Worm (Caenorhabditis elegans) whole organism, young adult: Measurements from ENCODE around the gene F47E1.20.

Source experiments
- B0261.1 ChIP-seq: sonication (generic microtip); optimal IDR thresholded peaks from 2 replicates; lab custom pipeline; 2016; ENCODE audit warnings: mild to moderate bottlenecking, missing genetic modification characterization, moderate library complexity, missing compliant biosample characterization
- C17E4.6 ChIP-seq: fragments of 200-800 bp; sonication (Bioruptor generic); IDR thresholded peaks from 2 replicates; pipeline ENCODE4 v1.3.6; 2022; ENCODE audit warnings: missing genetic modification reagents, missing genetic modification characterization, missing compliant biosample characterization
- D2030.7 ChIP-seq: fragments of 200-800 bp; sonication (Bioruptor generic); IDR thresholded peaks from 2 replicates; pipeline ENCODE4 v1.3.6; 2022; ENCODE audit warnings: missing genetic modification reagents, missing genetic modification characterization, missing compliant biosample characterization
- F39B2.1 ChIP-seq: fragments of 200-800 bp; sonication (Bioruptor generic); IDR thresholded peaks from 2 replicates; pipeline ENCODE4 v1.3.6; 2022; ENCODE audit warnings: missing genetic modification reagents, missing genetic modification characterization, missing compliant biosample characterization
- F49E8.2 ChIP-seq: sonication (generic microtip); optimal IDR thresholded peaks from 3 replicates; lab custom pipeline; 2017; ENCODE audit warnings: missing genetic modification characterization, mild to moderate bottlenecking, missing compliant biosample characterization, antibody characterized with exemption, moderate library complexity; ENCODE audit not compliant: insufficient read depth
- F55B11.4 ChIP-seq: sonication (generic microtip); optimal IDR thresholded peaks from 2 replicates; lab custom pipeline; 2016; ENCODE audit warnings: missing compliant biosample characterization, missing genetic modification characterization, borderline replicate concordance; ENCODE audit not compliant: insufficient read depth
- F57C9.4 ChIP-seq: sonication (generic microtip); optimal IDR thresholded peaks from 2 replicates; lab custom pipeline; 2017; ENCODE audit warnings: mild to moderate bottlenecking, missing genetic modification characterization, missing compliant biosample characterization
- ZK185.1 ChIP-seq: sonication (generic microtip); optimal IDR thresholded peaks from 2 replicates; lab custom pipeline; 2016; ENCODE audit warnings: mild to moderate bottlenecking, missing genetic modification characterization, missing compliant biosample characterization; ENCODE audit not compliant: poor library complexity, severe bottlenecking
- ama-1 ChIP-seq, 3 experiments: fragments of 150-350 bp in 1 of 3; sonication (generic microtip) in 2 of 3; optimal IDR thresholded peaks; 2 replicates each; lab custom pipeline; 2014 to 2018; ENCODE audit warnings: missing biosample characterization in 2 of 3, missing genetic modification characterization in 2 of 3, missing genetic modification reagents in 2 of 3
- aptf-2 ChIP-seq: fragments of 200-800 bp; sonication (Bioruptor generic); conservative IDR thresholded peaks from 2 replicates; pipeline ENCODE4 v1.3.6; 2022; ENCODE audit warnings: missing genetic modification reagents, missing genetic modification characterization, missing compliant biosample characterization
- attf-5 ChIP-seq: fragments of 200-800 bp; sonication (Bioruptor generic); optimal IDR thresholded peaks from 2 replicates; lab custom pipeline; 2018; ENCODE audit warnings: mild to moderate bottlenecking, missing genetic modification characterization, missing compliant biosample characterization
- attf-6 ChIP-seq: fragments of 200-800 bp; sonication (Bioruptor generic); IDR thresholded peaks from 2 replicates; pipeline ENCODE4 v1.3.6; 2022; ENCODE audit warnings: missing genetic modification reagents, missing genetic modification characterization, missing compliant biosample characterization
- ccch-3 ChIP-seq: fragments of 200-800 bp; sonication (Bioruptor generic); optimal IDR thresholded peaks from 2 replicates; lab custom pipeline; 2018; ENCODE audit warnings: mild to moderate bottlenecking, missing genetic modification characterization, missing compliant biosample characterization
- ceh-100 ChIP-seq: fragments of 200-800 bp; sonication (Bioruptor generic); IDR thresholded peaks from 2 replicates; pipeline ENCODE4 v1.3.6; 2022; ENCODE audit warnings: missing genetic modification reagents, missing genetic modification characterization, missing compliant biosample characterization
- ceh-27 ChIP-seq: fragments of 200-800 bp; sonication (Bioruptor generic); optimal IDR thresholded peaks from 2 replicates; lab custom pipeline; 2018; ENCODE audit warnings: mild to moderate bottlenecking, missing genetic modification characterization, moderate library complexity, missing compliant biosample characterization
- ceh-40 ChIP-seq: fragments of 200-800 bp; sonication (Bioruptor generic); IDR thresholded peaks from 2 replicates; pipeline ENCODE4 v1.3.6; 2022; ENCODE audit warnings: missing genetic modification characterization, missing compliant biosample characterization
- ceh-79 ChIP-seq: sonication (generic microtip); optimal IDR thresholded peaks from 2 replicates; lab custom pipeline; 2017; ENCODE audit warnings: mild to moderate bottlenecking, missing genetic modification characterization, missing compliant biosample characterization
- die-1 ChIP-seq: sonication (generic microtip); optimal IDR thresholded peaks from 2 replicates; lab custom pipeline; 2016; ENCODE audit warnings: missing genotype, mild to moderate bottlenecking, missing genetic modification characterization, missing compliant biosample characterization
- dpl-1 ChIP-seq: fragments of 150-350 bp; optimal IDR thresholded peaks from 2 replicates; lab custom pipeline; 2014; ENCODE audit warnings: missing biosample characterization, missing genetic modification reagents, missing genetic modification characterization
- him-1 ChIP-seq: sonication (generic microtip); optimal IDR thresholded peaks from 2 replicates; lab custom pipeline; 2016; ENCODE audit warnings: missing genotype, missing genetic modification reagents, missing genetic modification characterization, missing compliant biosample characterization
- hlh-26 ChIP-seq: fragments of 200-800 bp; sonication (Bioruptor generic); conservative IDR thresholded peaks from 2 replicates; pipeline ENCODE4 v1.3.6; 2022; ENCODE audit warnings: missing genetic modification reagents, missing genetic modification characterization, missing compliant biosample characterization
- hsf-1 ChIP-seq: fragments of 200-800 bp; sonication (Bioruptor generic); IDR thresholded peaks from 2 replicates; pipeline ENCODE4 v1.3.6; 2022; ENCODE audit warnings: missing genetic modification reagents, missing genetic modification characterization, missing compliant biosample characterization
- let-526 ChIP-seq: fragments of 200-800 bp; sonication (Bioruptor generic); IDR thresholded peaks from 2 replicates; pipeline ENCODE4 v1.3.6; 2022; ENCODE audit warnings: missing genetic modification reagents, missing genetic modification characterization, missing compliant biosample characterization
- lin-40 ChIP-seq: sonication (generic microtip); optimal IDR thresholded peaks from 2 replicates; lab custom pipeline; 2016; ENCODE audit warnings: missing genetic modification characterization, mild to moderate bottlenecking, missing compliant biosample characterization, missing genotype, missing genetic modification reagents
- lir-1 ChIP-seq: fragments of 200-800 bp; sonication (Bioruptor generic); conservative IDR thresholded peaks from 2 replicates; pipeline ENCODE4 v1.3.6; 2022; ENCODE audit warnings: missing genetic modification reagents, missing genetic modification characterization, missing compliant biosample characterization
- mes-4 ChIP-seq: sonication (generic microtip); optimal IDR thresholded peaks from 2 replicates; lab custom pipeline; 2016; ENCODE audit warnings: missing genotype, missing genetic modification characterization, missing compliant biosample characterization
- mxl-1 ChIP-seq: sonication (generic microtip); optimal IDR thresholded peaks from 2 replicates; lab custom pipeline; 2016; ENCODE audit warnings: missing genetic modification characterization, missing compliant biosample characterization
- nhr-27 ChIP-seq: fragments of 200-800 bp; sonication (Bioruptor generic); optimal IDR thresholded peaks from 2 replicates; lab custom pipeline; 2018; ENCODE audit warnings: mild to moderate bottlenecking, missing genetic modification characterization, moderate library complexity, missing compliant biosample characterization
- nhr-90 ChIP-seq: sonication (generic microtip); optimal IDR thresholded peaks from 2 replicates; lab custom pipeline; 2016; ENCODE audit warnings: missing genotype, mild to moderate bottlenecking, missing genetic modification characterization, missing compliant biosample characterization
- rpc-1 ChIP-seq, 2 experiments: fragments of 150-350 bp in 1 of 2; sonication (generic microtip) in 1 of 2; optimal IDR thresholded peaks; 2 replicates each; lab custom pipeline; 2014 to 2018; ENCODE audit warnings: missing biosample characterization in 1 of 2, missing genetic modification characterization in 1 of 2, missing genetic modification reagents in 1 of 2, missing genotype in 1 of 2
- sdz-38 ChIP-seq: sonication (generic microtip); optimal IDR thresholded peaks from 2 replicates; lab custom pipeline; 2016; ENCODE audit warnings: missing genotype, missing genetic modification characterization, missing compliant biosample characterization
- sea-2 ChIP-seq: fragments of 200-800 bp; sonication (Bioruptor generic); IDR thresholded peaks from 2 replicates; pipeline ENCODE4 v1.3.6; 2022; ENCODE audit warnings: missing genetic modification characterization, missing compliant biosample characterization
- snpc-1.3 ChIP-seq: sonication (generic microtip); optimal IDR thresholded peaks from 2 replicates; lab custom pipeline; 2017; ENCODE audit warnings: missing genetic modification characterization, mild to moderate bottlenecking, missing compliant biosample characterization, antibody characterized with exemption, moderate library complexity, missing genotype, missing genetic modification reagents; ENCODE audit not compliant: insufficient read depth
- sptf-2 ChIP-seq: fragments of 200-800 bp; sonication (Bioruptor generic); optimal IDR thresholded peaks from 2 replicates; lab custom pipeline; 2018; ENCODE audit warnings: mild to moderate bottlenecking, missing genetic modification characterization, missing compliant biosample characterization
- tbp1 ChIP-seq: fragments of 200-800 bp; sonication (Bioruptor generic); optimal IDR thresholded peaks from 2 replicates; lab custom pipeline; 2018; ENCODE audit warnings: mild to moderate bottlenecking, missing genetic modification characterization, missing compliant biosample characterization
- tlf-1 ChIP-seq: fragments of 200-800 bp; sonication (Bioruptor generic); optimal IDR thresholded peaks from 2 replicates; lab custom pipeline; 2018; ENCODE audit warnings: mild to moderate bottlenecking, missing genetic modification characterization, missing compliant biosample characterization
- unc-62 ChIP-seq: fragments of 150-350 bp; optimal IDR thresholded peaks from 2 replicates; lab custom pipeline; 2014; ENCODE audit warnings: missing biosample characterization, missing genetic modification reagents, missing genetic modification characterization
- ztf-18 ChIP-seq: sonication (generic microtip); optimal IDR thresholded peaks from 2 replicates; lab custom pipeline; 2016; ENCODE audit warnings: missing genotype, mild to moderate bottlenecking, missing genetic modification characterization, missing compliant biosample characterization
- ztf-26 ChIP-seq: sonication (generic microtip); optimal IDR thresholded peaks from 2 replicates; lab custom pipeline; 2017; ENCODE audit warnings: missing genetic modification characterization, missing compliant biosample characterization
- ztf-28 ChIP-seq: fragments of 200-800 bp; sonication (Bioruptor generic); IDR thresholded peaks from 2 replicates; pipeline ENCODE4 v1.3.6; 2022; ENCODE audit warnings: missing genetic modification reagents, missing genetic modification characterization, missing compliant biosample characterization

The F47E1.20 gene

DNA sequence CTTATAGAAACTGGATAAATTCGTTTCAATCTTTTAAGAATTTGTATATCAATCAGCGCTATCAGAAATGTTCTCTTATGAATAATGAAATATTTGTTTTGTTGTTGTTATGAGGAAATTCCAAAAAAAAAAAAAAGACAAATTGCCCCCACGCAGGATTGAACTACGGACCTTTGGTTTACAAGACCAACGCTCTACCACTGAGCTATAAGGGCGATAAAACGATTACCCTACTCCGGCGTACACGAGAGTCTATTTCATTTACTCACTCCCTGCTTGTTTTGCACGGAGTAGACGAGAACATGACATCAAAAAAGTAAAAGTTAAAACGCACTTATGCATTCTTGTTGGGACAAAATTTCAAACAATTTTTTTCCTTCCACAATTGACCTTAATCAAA, 24.5 kb upstream of the F47E1.20 start (continued):
- TF ChIP-seq ama-1 (optimal IDR thresholded peaks at IDR 0.05; lab: Kevin White, UChicago) (no peak), ama-1 (GFP tag; optimal IDR thresholded peaks at IDR 0.05; lab: Kevin White, UChicago) (peak; percentile 83 to 92), hlh-26 (GFP tag; lab: Robert Waterston, UW) (no peak), dpl-1 (GFP tag; lab: Kevin White, UChicago) (no peak), nhr-90 (peak; percentile 88), ceh-79 (tag; lab: Kevin White, UChicago) (peak; percentile 81), attf-5 (GFP tag; lab: Kevin White, UChicago) (peak; percentile 50), hsf-1 (no peak), lin-40 (tag; lab: Kevin White, UChicago) (no peak), tbp1 (GFP tag; lab: Kevin White, UChicago) (peak; percentile 95), F57C9.4 (tag; lab: Kevin White, UChicago) (no peak), ccch-3 (peak; percentile 41), ceh-27 (GFP tag; lab: Kevin White, UChicago) (peak; percentile 19), F49E8.2 (no peak), tlf-1 (no peak)

DNA sequence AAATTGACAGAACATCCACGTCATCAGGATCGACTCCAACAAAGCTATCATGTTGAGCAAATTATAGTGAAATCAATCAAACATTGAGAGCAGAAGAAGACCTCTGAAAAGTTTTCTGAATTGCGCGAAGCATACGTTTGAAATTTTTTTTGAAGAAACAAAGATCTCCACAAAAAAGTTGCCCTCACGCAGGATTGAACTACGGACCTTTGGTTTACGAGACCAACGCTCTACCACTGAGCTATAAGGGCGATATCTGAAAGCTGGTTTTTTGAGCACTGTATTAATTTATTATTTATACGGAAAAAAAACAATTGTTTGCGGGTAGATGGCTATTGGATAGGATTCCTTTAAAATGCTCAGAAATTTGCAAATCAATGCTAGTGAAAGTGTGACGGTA, 23.3 kb upstream of the F47E1.20 start:
- peak; percentile 83 for TF ChIP-seq tbp1 (GFP tag; lab: Kevin White, UChicago)
- TF ChIP-seq ZK185.1 (tag; lab: Kevin White, UChicago) = no peak
- no peak for TF ChIP-seq lir-1 (GFP tag; lab: Robert Waterston, UW)
- no peak for TF ChIP-seq mxl-1
- no peak for TF ChIP-seq ceh-100 (GFP tag; lab: Robert Waterston, UW)
- peak; percentile 25 for TF ChIP-seq ztf-18 (tag; lab: Kevin White, UChicago)
- TF ChIP-seq unc-62 (GFP tag; lab: Kevin White, UChicago) = no peak
- TF ChIP-seq D2030.7 (GFP tag; lab: Robert Waterston, UW) = peak; percentile 29; the same call in 1 of the 2 replicates
- TF ChIP-seq ztf-26 (tag; lab: Kevin White, UChicago) = no peak
- TF ChIP-seq ceh-40 (GFP tag; lab: Robert Waterston, UW) = no peak
- TF ChIP-seq F55B11.4 (tag; lab: Kevin White, UChicago) = no peak
- no peak for TF ChIP-seq aptf-2 (GFP tag; lab: Robert Waterston, UW)
- TF ChIP-seq sea-2 (GFP tag; lab: Robert Waterston, UW) = no peak
- TF ChIP-seq sdz-38 (tag; lab: Kevin White, UChicago) = no peak
- TF ChIP-seq ztf-28 = no peak
- TF ChIP-seq him-1 (tag; lab: Kevin White, UChicago) = peak; percentile 7
- no peak for TF ChIP-seq nhr-27
- no peak for TF ChIP-seq dpl-1 (GFP tag; lab: Kevin White, UChicago)
- no peak for TF ChIP-seq hlh-26 (GFP tag; lab: Robert Waterston, UW)
- peak; percentile 11 for TF ChIP-seq mes-4
- TF ChIP-seq rpc-1 (optimal IDR thresholded peaks at IDR 0.05; lab: Kevin White, UChicago) = peak; percentile 63
- TF ChIP-seq rpc-1 (tag; optimal IDR thresholded peaks at IDR 0.05; lab: Kevin White, UChicago) = peak; percentile 80
- TF ChIP-seq snpc-1.3 (tag; lab: Kevin White, UChicago) = no peak
- peak; percentile 56 for TF ChIP-seq B0261.1

DNA sequence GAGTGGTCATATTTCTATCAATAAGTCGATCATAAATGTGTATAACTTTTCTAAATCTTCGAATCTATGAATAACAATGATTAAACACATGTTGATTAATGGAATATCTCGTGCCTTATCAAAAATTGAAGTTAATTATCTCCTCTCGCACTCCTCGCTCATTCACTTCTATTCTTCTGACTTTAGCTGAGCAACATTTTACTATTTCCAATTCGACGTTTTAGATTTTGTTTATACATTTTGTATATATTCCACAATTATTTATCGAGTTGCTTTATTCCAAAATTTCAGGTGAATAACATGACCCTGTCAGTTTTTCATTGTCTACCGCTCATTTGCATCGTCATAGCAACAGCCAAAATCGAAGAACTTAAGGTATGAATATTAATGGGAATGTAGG, 21.5 kb upstream of the F47E1.20 start, which contains the start of gene T25B6.3:
Gene T25B6.3, plus strand, starts transcription at position 301 of the 400 bp plus-strand sequence.
- TF ChIP-seq mxl-1 = no peak
- no peak for TF ChIP-seq let-526 (GFP tag; lab: Robert Waterston, UW)
- TF ChIP-seq die-1 (tag; lab: Kevin White, UChicago) = no peak
- TF ChIP-seq sptf-2 = no peak
- no peak for TF ChIP-seq ztf-18 (tag; lab: Kevin White, UChicago)
- TF ChIP-seq attf-6 (GFP tag; lab: Robert Waterston, UW) = no peak
- TF ChIP-seq sdz-38 (tag; lab: Kevin White, UChicago) = no peak
- TF ChIP-seq snpc-1.3 (tag; lab: Kevin White, UChicago) = no peak
- no peak for TF ChIP-seq aptf-2 (GFP tag; lab: Robert Waterston, UW)
- no peak for TF ChIP-seq C17E4.6
- no peak for TF ChIP-seq F39B2.1 (GFP tag; lab: Robert Waterston, UW)
- no peak for TF ChIP-seq nhr-90
